Fruit fly (Drosophila melanogaster) whole organism, adult: ENCODE measurements around the gene Megf8.

Source experiments
- CG11617 ChIP-seq: fragments of 200-800 bp; sonication (Bioruptor generic); optimal IDR thresholded peaks from 2 replicates; lab custom pipeline; 2017; ENCODE audit warnings: mild to moderate bottlenecking, missing biosample characterization, missing genetic modification reagents, missing genetic modification characterization
- CG12768 ChIP-seq: fragments of 200-800 bp; sonication (Bioruptor generic); optimal IDR thresholded peaks from 2 replicates; lab custom pipeline; 2017; ENCODE audit warnings: missing biosample characterization, missing genetic modification characterization, mild to moderate bottlenecking, moderate library complexity, missing genetic modification reagents
- CG14711 ChIP-seq: fragments of 200-800 bp; sonication (Bioruptor generic); optimal IDR thresholded peaks from 2 replicates; lab custom pipeline; 2018; ENCODE audit warnings: missing biosample characterization, mild to moderate bottlenecking, missing genetic modification characterization, moderate library complexity
- CG1620 ChIP-seq: fragments of 200-800 bp; sonication (Bioruptor generic); optimal IDR thresholded peaks from 2 replicates; lab custom pipeline; 2016; ENCODE audit warnings: missing biosample characterization, missing genetic modification characterization
- CG33017 ChIP-seq: fragments of 200-800 bp; sonication (Bioruptor generic); optimal IDR thresholded peaks from 2 replicates; lab custom pipeline; 2018; ENCODE audit warnings: missing biosample characterization, mild to moderate bottlenecking, missing genetic modification characterization, moderate library complexity
- CG5204 ChIP-seq: fragments of 200-800 bp; sonication (Bioruptor generic); optimal IDR thresholded peaks from 2 replicates; lab custom pipeline; 2016; ENCODE audit warnings: missing biosample characterization, missing genetic modification characterization
- CG7045 ChIP-seq: fragments of 200-800 bp; sonication (Bioruptor generic); optimal IDR thresholded peaks from 2 replicates; lab custom pipeline; 2017; ENCODE audit warnings: missing biosample characterization, mild to moderate bottlenecking, missing genetic modification characterization
- CG7101 ChIP-seq: fragments of 200-800 bp; sonication (Bioruptor generic); optimal IDR thresholded peaks from 2 replicates; lab custom pipeline; 2018; ENCODE audit warnings: missing biosample characterization, mild to moderate bottlenecking, missing genetic modification characterization, moderate library complexity
- Clk ChIP-seq: fragments of 200-800 bp; sonication (Bioruptor generic); optimal IDR thresholded peaks from 2 replicates; lab custom pipeline; 2017; ENCODE audit warnings: missing biosample characterization, missing genetic modification characterization
- Crg-1 ChIP-seq: fragments of 200-800 bp; sonication (Bioruptor generic); optimal IDR thresholded peaks from 2 replicates; lab custom pipeline; 2016; ENCODE audit warnings: missing biosample characterization, missing genetic modification characterization
- Hr96 ChIP-seq: fragments of 200-800 bp; sonication (Bioruptor generic); optimal IDR thresholded peaks from 2 replicates; lab custom pipeline; 2016; ENCODE audit warnings: missing biosample characterization, missing genetic modification characterization
- Mnt ChIP-seq: fragments of 200-800 bp; sonication (Bioruptor generic); optimal IDR thresholded peaks from 2 replicates; lab custom pipeline; 2016; ENCODE audit warnings: missing biosample characterization, mild to moderate bottlenecking, missing genetic modification characterization
- bab1 ChIP-seq: fragments of 200-800 bp; sonication (Bioruptor generic); optimal IDR thresholded peaks from 3 replicates; lab custom pipeline; 2019; ENCODE audit warnings: missing biosample characterization, mild to moderate bottlenecking, missing genetic modification characterization, moderate library complexity
- cic ChIP-seq: fragments of 200-800 bp; sonication (Bioruptor generic); optimal IDR thresholded peaks from 2 replicates; lab custom pipeline; 2017; ENCODE audit warnings: missing biosample characterization, mild to moderate bottlenecking, missing genetic modification characterization, moderate library complexity
- cnc ChIP-seq, 2 experiments: fragments of >200 bp; optimal IDR thresholded peaks; 2 replicates each; lab custom pipeline; 2017
- kay ChIP-seq: fragments of 200-800 bp; sonication (Bioruptor generic); peaks from one replicate; lab custom pipeline; 2016; ENCODE audit warnings: missing biosample characterization, missing genetic modification characterization, borderline replicate concordance
- ovo ChIP-seq: fragments of 200-800 bp; sonication (Bioruptor generic); optimal IDR thresholded peaks from 2 replicates; lab custom pipeline; 2016; ENCODE audit warnings: missing biosample characterization, missing genetic modification characterization
- pad ChIP-seq: fragments of 200-800 bp; sonication (Bioruptor generic); optimal IDR thresholded peaks from 3 replicates; lab custom pipeline; 2017; ENCODE audit warnings: missing biosample characterization, missing genetic modification characterization, mild to moderate bottlenecking, moderate library complexity, missing genetic modification reagents
- tj ChIP-seq: fragments of 200-800 bp; sonication (Bioruptor generic); optimal IDR thresholded peaks from 3 replicates; lab custom pipeline; 2017; ENCODE audit warnings: missing biosample characterization, mild to moderate bottlenecking, missing genetic modification characterization, moderate library complexity
- toe ChIP-seq: fragments of 200-800 bp; sonication (Bioruptor generic); optimal IDR thresholded peaks from 2 replicates; lab custom pipeline; 2016; ENCODE audit warnings: missing biosample characterization, missing genetic modification characterization

The Megf8 gene

dm6 chr2L:8043282-8043668 lies at the start of gene Megf8:
Megf8 (plus strand) TSS chr2L:8043471.
- TF ChIP-seq tj (GFP tag; lab: Kevin White, UChicago) (no peak), CG7101 (tag; lab: Kevin White, UChicago) (no peak), CG1620 (GFP tag; lab: Kevin White, UChicago) (no peak), kay (GFP tag; lab: Kevin White, UChicago) (no peak)

DNA sequence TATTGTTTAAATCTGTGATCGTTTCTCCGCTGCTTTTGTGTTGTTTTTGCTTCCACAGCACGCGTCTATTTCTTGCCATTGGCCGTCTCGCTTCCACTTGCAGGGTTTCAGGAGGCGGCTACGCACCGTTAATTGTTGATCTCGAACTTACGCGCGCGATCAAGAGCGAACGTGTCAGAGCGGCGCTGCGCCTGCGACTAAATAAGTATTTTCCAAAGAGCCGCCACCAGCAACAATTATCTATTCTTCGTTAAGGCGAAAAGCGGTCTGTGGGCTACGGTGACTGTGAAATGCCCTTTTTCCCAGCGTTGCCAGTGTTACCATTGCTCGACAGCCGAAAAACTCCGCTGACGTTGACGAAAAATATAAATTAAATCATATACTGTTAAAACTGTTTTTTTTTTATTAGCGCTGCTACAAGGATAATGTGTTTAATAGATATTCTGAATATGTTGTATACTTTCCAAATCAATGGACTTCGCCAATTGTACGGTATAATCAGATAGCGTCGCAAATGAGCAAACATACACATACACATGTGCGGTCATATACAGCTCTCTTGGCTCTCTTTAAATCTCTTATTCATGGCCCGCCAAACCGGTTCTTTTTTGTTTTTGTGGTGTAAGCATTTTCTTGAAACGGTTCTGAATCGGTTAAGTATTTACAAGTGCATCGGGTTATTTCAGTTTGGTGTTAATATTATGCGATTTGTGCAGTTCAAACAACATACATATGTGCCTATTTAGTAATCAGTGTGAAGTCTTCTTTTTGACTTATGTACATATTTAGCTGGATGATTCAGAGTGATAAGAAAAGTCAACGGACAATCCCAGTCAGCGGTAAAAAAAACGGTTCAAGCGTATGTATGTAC lies 49.1 kb upstream of the Megf8 start, which contains the start of gene pes:
pes (minus strand) TSS at position 201 of the 871 bp plus-strand sequence.
- TF ChIP-seq Clk (GFP tag; lab: Kevin White, UChicago) (peak; percentile 88), pad (GFP tag; lab: Kevin White, UChicago) (peak; percentile 86), CG12768 (peak; percentile 94), Hr96 (GFP tag; lab: Kevin White, UChicago) (peak; percentile 92), CG7045 (GFP tag; lab: Kevin White, UChicago) (peak; percentile 91), kay (GFP tag; lab: Kevin White, UChicago) (no peak), CG14711 (tag; lab: Kevin White, UChicago) (peak; percentile 85), cnc (optimal IDR thresholded peaks at IDR 0.05; lab: Kevin White, UChicago) (no peak), CG11617 (GFP tag; lab: Kevin White, UChicago) (peak; percentile 94), ovo (peak; percentile 77), CG33017 (tag; lab: Kevin White, UChicago) (no peak), bab1 (GFP tag; lab: Kevin White, UChicago) (peak; percentile 94), CG5204 (GFP tag; lab: Kevin White, UChicago) (no peak), tj (GFP tag; lab: Kevin White, UChicago) (no peak), Crg-1 (GFP tag; lab: Kevin White, UChicago) (no peak), toe (GFP tag; lab: Kevin White, UChicago) (peak; percentile 93), CG1620 (GFP tag; lab: Kevin White, UChicago) (peak; percentile 69), Mnt (GFP tag; lab: Kevin White, UChicago) (peak; percentile 83), CG7101 (tag; lab: Kevin White, UChicago) (no peak), cic (GFP tag; lab: Kevin White, UChicago) (peak; percentile 86)

DNA sequence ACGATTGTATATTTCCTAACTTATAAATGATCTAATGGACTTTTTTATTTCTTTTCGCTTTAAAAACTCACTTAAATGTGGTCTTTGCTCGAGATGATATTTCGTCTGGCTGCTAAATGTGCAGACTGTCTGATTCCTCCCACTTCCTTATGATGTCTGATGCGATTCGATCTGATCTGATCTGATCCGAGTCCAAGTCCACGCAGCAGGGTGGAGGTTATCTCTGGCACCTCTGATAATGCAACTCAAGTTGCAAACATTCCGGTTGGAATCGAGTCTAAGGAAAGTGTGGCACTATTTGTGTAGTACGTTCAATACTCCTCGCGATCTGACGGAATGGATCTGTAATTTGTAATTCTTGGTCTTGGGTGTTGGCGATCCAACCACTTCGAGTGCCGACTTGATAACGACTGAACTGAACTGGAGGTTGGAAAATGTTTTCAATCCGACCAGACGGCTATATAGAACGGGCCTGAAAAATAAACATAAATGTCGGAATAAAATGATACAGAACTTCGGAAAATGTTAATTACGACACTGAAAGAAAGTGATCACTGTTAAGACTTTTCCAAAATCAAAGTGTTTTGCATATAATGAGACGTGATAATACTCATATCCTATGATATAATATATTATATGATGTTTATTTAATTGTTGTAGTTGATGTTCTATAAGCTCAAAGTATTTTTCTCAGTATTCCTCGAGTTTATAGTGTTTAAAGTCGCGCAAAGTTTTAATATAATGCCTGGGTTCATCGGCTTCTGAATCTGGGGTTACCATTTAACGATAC lies 45.8 kb upstream of the Megf8 start:
- TF ChIP-seq bab1 (GFP tag; lab: Kevin White, UChicago), result no peak
- no peak for TF ChIP-seq Crg-1 (GFP tag; lab: Kevin White, UChicago)
- TF ChIP-seq CG12768, result no peak
- TF ChIP-seq CG7101 (tag; lab: Kevin White, UChicago), result no peak
- no peak for TF ChIP-seq tj (GFP tag; lab: Kevin White, UChicago)
- no peak for TF ChIP-seq CG33017 (tag; lab: Kevin White, UChicago)

DNA sequence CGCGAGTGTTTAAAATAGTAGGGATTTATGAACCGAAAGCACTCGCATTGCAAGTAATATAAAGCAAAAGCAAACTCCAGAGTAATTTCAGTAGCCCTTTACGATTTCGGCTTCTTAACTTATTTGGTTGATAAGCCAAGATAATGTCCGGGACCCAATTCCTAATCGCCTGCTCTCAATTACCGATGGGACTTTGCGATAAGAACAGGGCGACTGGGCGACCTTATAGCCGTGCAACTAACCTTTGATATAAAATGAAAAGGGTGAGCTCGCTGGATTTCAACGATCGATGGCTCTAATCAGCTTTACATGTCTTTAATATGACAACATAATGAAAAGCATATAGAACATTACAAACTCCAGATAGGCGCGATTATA lies 45.2 kb upstream of the Megf8 start, which contains the start of gene CG7227:
CG7227 (minus strand) TSS at position 72 of the 378 bp plus-strand sequence.
- no peak for TF ChIP-seq Clk (GFP tag; lab: Kevin White, UChicago)
- no peak for TF ChIP-seq ovo
- no peak for TF ChIP-seq bab1 (GFP tag; lab: Kevin White, UChicago)
- TF ChIP-seq CG11617 (GFP tag; lab: Kevin White, UChicago), result no peak
- no peak for TF ChIP-seq Mnt (GFP tag; lab: Kevin White, UChicago)
- no peak for TF ChIP-seq toe (GFP tag; lab: Kevin White, UChicago)
- no peak for TF ChIP-seq CG14711 (tag; lab: Kevin White, UChicago)
- TF ChIP-seq cnc (optimal IDR thresholded peaks at IDR 0.05; lab: Kevin White, UChicago), result no peak
- TF ChIP-seq CG7101 (tag; lab: Kevin White, UChicago), result no peak
- no peak for TF ChIP-seq CG5204 (GFP tag; lab: Kevin White, UChicago)

DNA sequence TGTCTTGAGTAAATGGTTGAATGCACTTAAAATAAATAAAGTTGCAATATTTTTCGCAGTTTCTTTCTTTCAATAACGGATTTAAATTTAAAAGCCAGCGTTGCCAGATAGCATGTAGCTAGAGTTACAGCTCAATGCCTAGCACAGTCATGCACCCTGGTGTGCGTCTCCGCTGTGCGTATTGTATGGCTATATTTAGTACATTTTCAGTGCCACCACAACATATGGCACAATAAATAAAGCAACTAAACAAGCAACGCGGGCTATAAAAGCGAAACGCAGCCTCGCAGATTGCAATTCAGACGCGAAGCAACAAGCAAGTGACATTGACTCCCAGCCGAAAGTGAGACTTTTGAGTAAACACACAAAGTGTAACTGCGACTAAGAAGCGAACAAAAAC lies 44.6 kb upstream of the Megf8 start, which contains the start of gene Sirup:
Sirup (plus strand) TSS at position 215 of the 400 bp plus-strand sequence.
- peak; percentile 50 for TF ChIP-seq cic (GFP tag; lab: Kevin White, UChicago)
- no peak for TF ChIP-seq toe (GFP tag; lab: Kevin White, UChicago)
- TF ChIP-seq Mnt (GFP tag; lab: Kevin White, UChicago), result peak; percentile 63
- no peak for TF ChIP-seq Clk (GFP tag; lab: Kevin White, UChicago)
- no peak for TF ChIP-seq pad (GFP tag; lab: Kevin White, UChicago)
- TF ChIP-seq kay (GFP tag; lab: Kevin White, UChicago), result no peak
- TF ChIP-seq CG7101 (tag; lab: Kevin White, UChicago), result peak; percentile 34
- TF ChIP-seq bab1 (GFP tag; lab: Kevin White, UChicago), result peak; percentile 39
- no peak for TF ChIP-seq Crg-1 (GFP tag; lab: Kevin White, UChicago)
- no peak for TF ChIP-seq CG1620 (GFP tag; lab: Kevin White, UChicago)
- TF ChIP-seq CG7045 (GFP tag; lab: Kevin White, UChicago), result no peak
- peak; percentile 28 for TF ChIP-seq ovo
- TF ChIP-seq Hr96 (GFP tag; lab: Kevin White, UChicago), result no peak
- TF ChIP-seq CG11617 (GFP tag; lab: Kevin White, UChicago), result peak; percentile 1
- no peak for TF ChIP-seq CG5204 (GFP tag; lab: Kevin White, UChicago)
- TF ChIP-seq CG14711 (tag; lab: Kevin White, UChicago), result peak; percentile 87
- TF ChIP-seq CG33017 (tag; lab: Kevin White, UChicago), result peak; percentile 51
- TF ChIP-seq cnc (optimal IDR thresholded peaks at IDR 0.05; lab: Kevin White, UChicago), result no peak
- peak; percentile 42 for TF ChIP-seq CG12768
- peak; percentile 27 for TF ChIP-seq tj (GFP tag; lab: Kevin White, UChicago)
